Comparison of ENCODE assay signal across 1 fruit fly cellular context in genomic region chr3R:15827559-15827958, dm6.
TF ChIP-seq lines count a peak whose summit lies in the region.

No protein-coding gene starts in this region.

TF ChIP-seq in whole organism, embryonic, 481 proteins besides CTCF, POLR2A, EP300 and RAD21 (continued from another document):
- TF ChIP-seq stc (GFP tag; IDR thresholded peaks at IDR 0.05; lab: Robert Waterston, UW): peak; percentile 35; the same call in 1 of the 2 replicates
- TF ChIP-seq CG10654 (GFP tag; optimal IDR thresholded peaks at IDR 0.05; lab: Kevin White, UChicago): no peak
- TF ChIP-seq CG13775 (GFP tag; optimal IDR thresholded peaks at IDR 0.05; lab: Kevin White, UChicago): no peak
- no peak for TF ChIP-seq hkb (optimal IDR thresholded peaks at IDR 0.05; lab: Kevin White, UChicago)
- 0 out of 2 replicates have a peak, but pooled peaks have one; percentile 33 for TF ChIP-seq hkb (GFP tag; IDR thresholded peaks at IDR 0.05; lab: Robert Waterston, UW)
- TF ChIP-seq Gug (GFP tag; IDR thresholded peaks at IDR 0.05; lab: Robert Waterston, UW): 0 out of 4 replicates have a peak, but pooled peaks have one; percentile 2
- no peak for TF ChIP-seq CG11398 (GFP tag; optimal IDR thresholded peaks at IDR 0.05; lab: Kevin White, UChicago)
- peak; percentile 4 for TF ChIP-seq CG12391 (tag; optimal IDR thresholded peaks at IDR 0.05; lab: Kevin White, UChicago)
- TF ChIP-seq CG9817 (tag; optimal IDR thresholded peaks at IDR 0.05; lab: Kevin White, UChicago): peak; percentile 13
- TF ChIP-seq NfI (GFP tag; optimal IDR thresholded peaks at IDR 0.05; lab: Kevin White, UChicago): peak; percentile 9
- TF ChIP-seq Poxn (GFP tag; IDR thresholded peaks at IDR 0.05; lab: Robert Waterston, UW): no peak
- no peak for TF ChIP-seq CG7372 (GFP tag; IDR thresholded peaks at IDR 0.05; lab: Robert Waterston, UW)
- TF ChIP-seq CG5953 (GFP tag; IDR thresholded peaks at IDR 0.05; lab: Robert Waterston, UW): no peak
- no peak for TF ChIP-seq eyg (GFP tag; optimal IDR thresholded peaks at IDR 0.05; lab: Kevin White, UChicago)
- TF ChIP-seq Xbp1 (GFP tag; optimal IDR thresholded peaks at IDR 0.05; lab: Kevin White, UChicago): peak; percentile 19
- TF ChIP-seq CG7963 (GFP tag; IDR thresholded peaks at IDR 0.05; lab: Robert Waterston, UW; ENCODE audit: partially characterized antibody): no peak
- TF ChIP-seq dysf (GFP tag; IDR thresholded peaks at IDR 0.05; lab: Robert Waterston, UW): peak; percentile 45; the same call in 1 of the 3 replicates
- peak; percentile 16 for TF ChIP-seq mam (GFP tag; optimal IDR thresholded peaks at IDR 0.05; lab: Kevin White, UChicago)
- TF ChIP-seq crp (GFP tag; optimal IDR thresholded peaks at IDR 0.05; lab: Kevin White, UChicago): no peak
- no peak for TF ChIP-seq crol (GFP tag; IDR thresholded peaks at IDR 0.05; lab: Robert Waterston, UW)
- no peak for TF ChIP-seq fd3F (GFP tag; optimal IDR thresholded peaks at IDR 0.05; lab: Kevin White, UChicago)
- no peak for TF ChIP-seq MTF-1 (GFP tag; optimal IDR thresholded peaks at IDR 0.05; lab: Kevin White, UChicago; ENCODE audit: borderline replicate concordance)
- TF ChIP-seq CG13424 (tag; optimal IDR thresholded peaks at IDR 0.05; lab: Kevin White, UChicago): peak; percentile 55
- TF ChIP-seq Ada2b (GFP tag; IDR thresholded peaks at IDR 0.05; lab: Robert Waterston, UW): 0 out of 2 replicates have a peak, but pooled peaks have one; percentile 5
- no peak for TF ChIP-seq C15 (GFP tag; IDR thresholded peaks at IDR 0.05; lab: Robert Waterston, UW)
- TF ChIP-seq CG10147 (GFP tag; optimal IDR thresholded peaks at IDR 0.05; lab: Kevin White, UChicago): no peak
- no peak for TF ChIP-seq Six4 (GFP tag; optimal IDR thresholded peaks at IDR 0.05; lab: Kevin White, UChicago)
- TF ChIP-seq unpg (GFP tag; optimal IDR thresholded peaks at IDR 0.05; lab: Kevin White, UChicago): no peak
- no peak for TF ChIP-seq lov (optimal IDR thresholded peaks at IDR 0.05; lab: Kevin White, UChicago)
- no peak for TF ChIP-seq lov (GFP tag; IDR thresholded peaks at IDR 0.05; lab: Robert Waterston, UW)
- peak; percentile 15 for TF ChIP-seq Ets65A (GFP tag; lab: Kevin White, UChicago)
- TF ChIP-seq CG1233 (GFP tag; optimal IDR thresholded peaks at IDR 0.05; lab: Kevin White, UChicago): no peak
- TF ChIP-seq Drgx (GFP tag; IDR thresholded peaks at IDR 0.05; lab: Robert Waterston, UW): peak; percentile 35; the same call in 1 of the 2 replicates
- peak; percentile 20 for TF ChIP-seq CG5180 (GFP tag; optimal IDR thresholded peaks at IDR 0.05; lab: Kevin White, UChicago)
- TF ChIP-seq lmd (GFP tag; IDR thresholded peaks at IDR 0.05; lab: Robert Waterston, UW): peak; percentile 30
- no peak for TF ChIP-seq ham (GFP tag; IDR thresholded peaks at IDR 0.05; lab: Robert Waterston, UW)
- no peak for TF ChIP-seq CG16815 (GFP tag; optimal IDR thresholded peaks at IDR 0.05; lab: Kevin White, UChicago)
- no peak for TF ChIP-seq Dp (GFP tag; optimal IDR thresholded peaks at IDR 0.05; lab: Kevin White, UChicago)
